Worm (Caenorhabditis elegans): ENCODE results near the gene F09E5.12.

Gene F09E5.12

DNA sequence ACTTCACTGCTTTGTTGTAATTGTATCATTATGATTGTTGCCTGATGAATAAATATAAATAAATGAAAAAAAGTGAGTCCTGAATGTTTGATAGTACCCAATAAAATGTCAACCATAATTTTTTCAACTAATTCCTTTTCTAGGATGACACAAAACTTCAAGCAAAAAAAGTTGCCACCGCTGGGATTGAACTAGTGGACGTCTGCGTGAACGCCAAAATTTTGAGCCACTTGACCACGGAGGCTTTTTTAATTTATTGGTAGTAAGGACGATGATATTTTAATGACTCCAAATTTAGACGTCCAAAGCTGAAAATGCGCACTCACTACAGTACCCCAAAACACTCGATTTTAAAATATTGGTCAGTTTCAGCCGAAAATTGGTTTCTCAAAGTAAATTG lies 16.9 kb downstream of the F09E5.12 start:
- TF ChIP-seq ceh-36 (tag; optimal IDR thresholded peaks at IDR 0.05) (no peak), pes-1 (GFP tag; IDR thresholded peaks at IDR 0.05) (peak; percentile 46; the same call in 1 of the 2 replicates)

DNA sequence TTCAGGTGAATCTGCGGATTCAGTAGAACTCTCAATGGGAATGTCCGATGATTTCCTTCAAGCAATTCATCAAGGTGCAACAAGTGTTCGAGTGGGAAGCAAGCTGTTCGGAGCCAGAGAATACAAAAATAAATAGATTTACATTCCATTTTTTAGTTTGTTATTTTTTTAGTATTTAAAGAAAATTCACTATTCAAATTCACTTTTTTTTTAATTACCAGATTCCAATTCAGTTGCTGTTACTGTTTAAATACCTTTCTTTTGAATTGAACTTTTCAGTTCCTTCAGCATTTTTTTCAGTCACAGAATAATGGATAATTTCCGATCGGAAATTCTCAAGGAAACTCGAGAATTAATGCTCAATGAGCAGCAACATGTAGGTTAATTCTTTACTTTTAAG lies 18.7 kb downstream of the F09E5.12 start, which contains the start of gene F09E5.7:
F09E5.7 (plus strand) TSS at position 301 of the 400 bp plus-strand sequence.
- TF ChIP-seq hmg-4 (GFP tag; optimal IDR thresholded peaks at IDR 0.05) (no peak), ets-7 (tag; optimal IDR thresholded peaks at IDR 0.05) (no peak), B0310.2 (tag; optimal IDR thresholded peaks at IDR 0.05) (no peak), flt-1 (GFP tag; IDR thresholded peaks at IDR 0.05) (no peak), aly-1 (tag; optimal IDR thresholded peaks at IDR 0.05) (no peak)

DNA sequence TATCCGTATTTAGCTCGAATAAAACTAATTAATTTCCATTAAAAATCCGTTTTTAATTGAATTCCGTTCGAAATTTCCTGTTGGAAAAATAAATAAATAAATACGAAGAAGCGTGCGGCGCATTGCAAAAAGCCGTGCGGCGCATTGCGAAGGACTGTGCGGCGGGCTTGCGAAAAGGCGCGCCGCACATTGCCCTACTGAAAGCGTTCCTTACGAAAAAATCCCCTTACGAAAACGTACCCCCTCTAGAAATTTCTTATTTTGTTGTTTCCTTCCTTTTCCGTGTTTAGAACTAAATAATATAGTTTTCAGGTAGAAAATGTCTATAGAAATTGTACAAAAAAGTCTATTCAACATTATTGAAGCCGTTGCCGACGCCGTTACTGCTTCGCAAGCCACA lies 20.2 kb downstream of the F09E5.12 start, which contains the start of gene F09E5.8:
F09E5.8 (plus strand) TSS at position 313 of the 400 bp plus-strand sequence.
- TF ChIP-seq pes-1 (GFP tag; IDR thresholded peaks at IDR 0.05) (peak; percentile 81), tbx-11 (GFP tag; IDR thresholded peaks at IDR 0.05) (peak; percentile 76), scrt-1 (GFP tag; IDR thresholded peaks at IDR 0.05) (0 out of 2 replicates have a peak, but pooled peaks have one; percentile 35)

DNA sequence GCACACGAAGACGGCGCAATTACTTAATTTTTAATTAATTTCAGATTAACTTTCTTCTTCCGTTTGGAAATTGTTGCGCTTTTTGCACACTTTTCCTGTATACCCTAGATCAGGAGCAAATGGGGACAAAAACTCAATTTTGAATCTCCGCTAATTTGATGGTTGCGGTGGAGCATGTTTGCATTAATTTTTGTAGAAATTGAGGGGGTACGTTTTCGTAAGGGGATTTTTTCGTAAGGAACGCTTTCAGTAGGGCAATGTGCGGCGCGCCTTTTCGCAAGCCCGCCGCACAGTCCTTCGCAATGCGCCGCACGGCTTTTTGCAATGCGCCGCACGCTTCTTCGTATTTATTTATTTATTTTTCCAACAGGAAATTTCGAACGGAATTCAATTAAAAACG lies 24.2 kb downstream of the F09E5.12 start:
- peak; percentile 79; the same call in 1 of the 2 replicates for TF ChIP-seq pes-1 (GFP tag; IDR thresholded peaks at IDR 0.05)
- TF ChIP-seq tbx-11 (GFP tag; IDR thresholded peaks at IDR 0.05) = peak; percentile 78; the same call in 1 of the 2 replicates
- TF ChIP-seq flt-1 (GFP tag; IDR thresholded peaks at IDR 0.05) = 0 out of 2 replicates have a peak, but pooled peaks have one; percentile 32
- peak; percentile 66; the same call in 1 of the 2 replicates for TF ChIP-seq scrt-1 (GFP tag; IDR thresholded peaks at IDR 0.05)
- TF ChIP-seq tbx-37 (GFP tag; conservative IDR thresholded peaks at IDR 0.05) = 0 out of 2 replicates have a peak, but pooled peaks have one; percentile 35
- peak; percentile 87 for TF ChIP-seq sea-1 (GFP tag; conservative IDR thresholded peaks at IDR 0.05)

DNA sequence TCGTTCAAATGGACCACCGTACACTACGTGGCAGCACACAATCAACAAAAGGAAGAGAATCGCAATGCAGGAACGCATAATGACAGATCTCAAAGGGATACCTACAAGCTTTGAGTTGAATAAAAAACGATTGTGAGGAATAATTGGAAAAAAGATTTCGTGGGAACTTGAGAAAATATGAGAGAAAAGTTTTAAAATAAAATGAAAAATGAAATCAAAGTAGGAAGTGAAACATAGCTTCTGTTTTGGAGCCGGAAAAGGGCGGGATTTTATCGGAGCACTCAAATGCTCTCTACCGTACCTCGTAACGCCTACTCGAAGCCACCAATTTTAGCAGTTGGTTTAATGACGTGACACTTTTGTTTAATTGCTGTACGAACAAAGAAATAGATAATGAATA lies 25.8 kb downstream of the F09E5.12 start, which contains the start of gene F09E5.14:
F09E5.14 (minus strand) TSS at position 101 of the 400 bp plus-strand sequence.
- no peak for TF ChIP-seq ceh-36 (tag; optimal IDR thresholded peaks at IDR 0.05)
- no peak for TF ChIP-seq aly-1 (tag; optimal IDR thresholded peaks at IDR 0.05)
- no peak for TF ChIP-seq tra-4 (tag; optimal IDR thresholded peaks at IDR 0.05)
- TF ChIP-seq hmbx-1 (tag; optimal IDR thresholded peaks at IDR 0.05) = no peak
- no peak for TF ChIP-seq sea-1 (GFP tag; conservative IDR thresholded peaks at IDR 0.05)
- no peak for TF ChIP-seq B0310.2 (tag; optimal IDR thresholded peaks at IDR 0.05)
- TF ChIP-seq ama-1 (optimal IDR thresholded peaks at IDR 0.05) = no peak
- no peak for TF ChIP-seq hnd-1 (tag; optimal IDR thresholded peaks at IDR 0.05)
- no peak for TF ChIP-seq hmg-4 (GFP tag; optimal IDR thresholded peaks at IDR 0.05)
- no peak for TF ChIP-seq ets-7 (tag; optimal IDR thresholded peaks at IDR 0.05)

ce11 chrII:5342412-5342811 lies 28.1 kb downstream of the F09E5.12 start:
- no peak for TF ChIP-seq hnd-1 (tag; optimal IDR thresholded peaks at IDR 0.05)
- TF ChIP-seq tra-4 (tag; optimal IDR thresholded peaks at IDR 0.05) = no peak
- TF ChIP-seq pes-1 (GFP tag; IDR thresholded peaks at IDR 0.05) = no peak
- no peak for TF ChIP-seq flt-1 (GFP tag; IDR thresholded peaks at IDR 0.05)
- no peak for TF ChIP-seq ama-1 (optimal IDR thresholded peaks at IDR 0.05)
- TF ChIP-seq hmg-4 (GFP tag; optimal IDR thresholded peaks at IDR 0.05) = no peak
- no peak for TF ChIP-seq scrt-1 (GFP tag; IDR thresholded peaks at IDR 0.05)
- no peak for TF ChIP-seq F13C5.2 (tag; optimal IDR thresholded peaks at IDR 0.05)
- TF ChIP-seq ceh-36 (tag; optimal IDR thresholded peaks at IDR 0.05) = no peak
- TF ChIP-seq ets-7 (tag; optimal IDR thresholded peaks at IDR 0.05) = no peak
- no peak for TF ChIP-seq tbx-11 (GFP tag; IDR thresholded peaks at IDR 0.05)
- TF ChIP-seq sea-1 (GFP tag; conservative IDR thresholded peaks at IDR 0.05) = no peak

DNA sequence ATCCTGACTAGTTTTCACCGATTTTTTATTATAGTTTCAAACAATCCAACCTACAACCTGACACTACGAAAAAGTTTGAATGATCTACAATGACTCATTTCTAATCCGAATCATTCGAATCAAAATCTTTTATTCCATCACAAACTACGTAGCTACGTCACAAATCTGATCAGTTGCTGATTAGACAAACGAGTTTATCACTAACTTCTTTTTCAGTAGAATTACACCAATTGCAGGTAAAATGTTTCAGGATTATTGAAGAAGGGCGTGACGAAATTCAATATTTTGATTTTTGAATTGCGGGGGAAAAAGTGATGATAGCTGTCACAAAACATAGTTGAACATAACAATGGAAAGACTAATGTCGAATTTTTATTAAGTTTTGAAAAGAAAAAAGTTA lies 29.0 kb downstream of the F09E5.12 start:
- TF ChIP-seq pes-1 (GFP tag; IDR thresholded peaks at IDR 0.05) = no peak

ce11 chrII:5340672-5341568 lies 29.6 kb downstream of the F09E5.12 start:
- TF ChIP-seq tra-4 (tag; optimal IDR thresholded peaks at IDR 0.05) = no peak
- TF ChIP-seq flt-1 (GFP tag; IDR thresholded peaks at IDR 0.05) = no peak
- no peak for TF ChIP-seq scrt-1 (GFP tag; IDR thresholded peaks at IDR 0.05)
- no peak for TF ChIP-seq ets-7 (tag; optimal IDR thresholded peaks at IDR 0.05)
- no peak for TF ChIP-seq ceh-36 (tag; optimal IDR thresholded peaks at IDR 0.05)
- no peak for TF ChIP-seq tbx-37 (GFP tag; conservative IDR thresholded peaks at IDR 0.05)
- TF ChIP-seq hmbx-1 (tag; optimal IDR thresholded peaks at IDR 0.05) = no peak
- no peak for TF ChIP-seq F13C5.2 (tag; optimal IDR thresholded peaks at IDR 0.05)
- no peak for TF ChIP-seq hmg-4 (GFP tag; optimal IDR thresholded peaks at IDR 0.05)
- TF ChIP-seq B0310.2 (tag; optimal IDR thresholded peaks at IDR 0.05) = no peak
- TF ChIP-seq aly-1 (tag; optimal IDR thresholded peaks at IDR 0.05) = no peak
- no peak for TF ChIP-seq tbx-11 (GFP tag; IDR thresholded peaks at IDR 0.05)
- no peak for TF ChIP-seq ama-1 (optimal IDR thresholded peaks at IDR 0.05)
- TF ChIP-seq pes-1 (GFP tag; IDR thresholded peaks at IDR 0.05) = no peak
- no peak for TF ChIP-seq hnd-1 (tag; optimal IDR thresholded peaks at IDR 0.05)
- TF ChIP-seq sea-1 (GFP tag; conservative IDR thresholded peaks at IDR 0.05) = no peak
- TF ChIP-seq ceh-13 (GFP tag; optimal IDR thresholded peaks at IDR 0.05) = no peak

Measured in whole organism, early embryonic.